Fruit fly (Drosophila melanogaster) whole organism, embryonic: ENCODE measurements around the gene CG17601.

ENCODE experiments used
- Adf1 ChIP-seq: fragments of 200-800 bp; sonication (Bioruptor generic); IDR thresholded peaks from 2 replicates; pipeline ENCODE4 v1.3.6; 2022; ENCODE audit warnings: missing biosample characterization, missing genetic modification characterization
- BEAF-32 ChIP-seq: fragments of 200-800 bp; sonication (Bioruptor generic); optimal IDR thresholded peaks from 3 replicates; lab custom pipeline; 2017; ENCODE audit warnings: missing biosample characterization, missing genetic modification characterization, mild to moderate bottlenecking, moderate library complexity, missing genetic modification reagents
- Bgb ChIP-seq: fragments of 200-800 bp; sonication (Bioruptor generic); IDR thresholded peaks from 2 replicates; pipeline ENCODE4 v1.3.6; 2022; ENCODE audit warnings: missing biosample characterization, missing genetic modification characterization; ENCODE audit not compliant: partially characterized antibody
- CG10267 ChIP-seq: fragments of 200-800 bp; sonication (Bioruptor generic); optimal IDR thresholded peaks from 2 replicates; lab custom pipeline; 2018; ENCODE audit warnings: missing biosample characterization, mild to moderate bottlenecking, missing genetic modification characterization, moderate library complexity
- CG10959 ChIP-seq: fragments of 200-800 bp; sonication (Bioruptor generic); IDR thresholded peaks from 2 replicates; pipeline ENCODE4 v1.3.6; 2022; ENCODE audit warnings: missing biosample characterization, missing genetic modification characterization
- CG12659 ChIP-seq: fragments of 200-800 bp; sonication (Bioruptor generic); optimal IDR thresholded peaks from 3 replicates; lab custom pipeline; 2017; ENCODE audit warnings: mild to moderate bottlenecking, missing biosample characterization, missing genetic modification reagents, missing genetic modification characterization
- CG14710 ChIP-seq: fragments of 200-800 bp; sonication (Bioruptor generic); optimal IDR thresholded peaks from 3 replicates; lab custom pipeline; 2019; ENCODE audit warnings: missing biosample characterization, mild to moderate bottlenecking, missing genetic modification characterization, moderate library complexity
- CG14860 ChIP-seq: fragments of 200-800 bp; sonication (Bioruptor generic); IDR thresholded peaks from 3 replicates; pipeline ENCODE4 v1.3.6; 2022; ENCODE audit warnings: missing biosample characterization, missing genetic modification characterization; ENCODE audit not compliant: partially characterized antibody
- CG16813 ChIP-seq: fragments of 200-800 bp; sonication (Bioruptor generic); IDR thresholded peaks from 3 replicates; pipeline ENCODE4 v1.3.6; 2022; ENCODE audit warnings: missing biosample characterization, missing genetic modification characterization; ENCODE audit not compliant: partially characterized antibody
- CG2116 ChIP-seq: fragments of 200-800 bp; sonication (Bioruptor generic); optimal IDR thresholded peaks from 3 replicates; lab custom pipeline; 2018; ENCODE audit warnings: missing biosample characterization, mild to moderate bottlenecking, missing genetic modification characterization
- CG2712 ChIP-seq: fragments of 200-800 bp; optimal IDR thresholded peaks from 3 replicates; lab custom pipeline; 2019; ENCODE audit warnings: missing biosample characterization, mild to moderate bottlenecking, missing genetic modification characterization, moderate library complexity
- CG30020 ChIP-seq: fragments of 200-800 bp; optimal IDR thresholded peaks from 2 replicates; lab custom pipeline; 2019; ENCODE audit warnings: missing biosample characterization, mild to moderate bottlenecking, missing genetic modification characterization, moderate library complexity
- CG3407 ChIP-seq: fragments of 200-800 bp; sonication (Bioruptor generic); optimal IDR thresholded peaks from 2 replicates; lab custom pipeline; 2018; ENCODE audit warnings: missing biosample characterization, mild to moderate bottlenecking, missing genetic modification characterization
- CG3995 ChIP-seq: fragments of 200-800 bp; sonication (Bioruptor generic); optimal IDR thresholded peaks from 3 replicates; lab custom pipeline; 2016; ENCODE audit warnings: missing biosample characterization, missing genetic modification characterization
- CG6272 ChIP-seq: fragments of 200-800 bp; sonication (Bioruptor generic); IDR thresholded peaks from 2 replicates; pipeline ENCODE4 v1.3.6; 2022; ENCODE audit warnings: missing biosample characterization, missing genetic modification characterization
- CG6791 ChIP-seq: fragments of 200-800 bp; sonication (Bioruptor generic); IDR thresholded peaks from 3 replicates; pipeline ENCODE4 v1.3.6; 2022; ENCODE audit warnings: missing biosample characterization, missing genetic modification characterization; ENCODE audit not compliant: partially characterized antibody
- CG8290 ChIP-seq, 3 experiments: fragments of 200-800 bp; sonication (Bioruptor generic); optimal IDR thresholded peaks; 2 replicates each; lab custom pipeline; 2016 to 2019; ENCODE audit warnings: missing biosample characterization in 3 of 3, missing genetic modification characterization in 3 of 3, mild to moderate bottlenecking in 2 of 3, moderate library complexity in 1 of 3
- CG9437 ChIP-seq: fragments of 200-800 bp; sonication (Bioruptor generic); optimal IDR thresholded peaks from 2 replicates; lab custom pipeline; 2018; ENCODE audit warnings: missing biosample characterization, mild to moderate bottlenecking, missing genetic modification characterization
- Dll ChIP-seq: fragments of 200-800 bp; sonication (Bioruptor generic); IDR thresholded peaks from 4 replicates; pipeline ENCODE4 v1.3.6; 2022; ENCODE audit warnings: missing biosample characterization, missing genetic modification characterization; ENCODE audit not compliant: partially characterized antibody
- Doc3 ChIP-seq: fragments of 200-800 bp; sonication (Bioruptor generic); IDR thresholded peaks from 3 replicates; pipeline ENCODE4 v1.3.6; 2022; ENCODE audit warnings: missing biosample characterization, missing genetic modification characterization; ENCODE audit not compliant: partially characterized antibody
- Ets97D ChIP-seq: fragments of 200-800 bp; sonication (Bioruptor generic); optimal IDR thresholded peaks from 3 replicates; lab custom pipeline; 2016; ENCODE audit warnings: missing biosample characterization, missing genetic modification characterization
- HLH4C ChIP-seq: fragments of 200-800 bp; sonication (Bioruptor generic); IDR thresholded peaks from 3 replicates; pipeline ENCODE4 v1.3.6; 2022; ENCODE audit warnings: missing biosample characterization, missing genetic modification characterization; ENCODE audit not compliant: partially characterized antibody
- HmgZ ChIP-seq: fragments of 200-800 bp; sonication (Bioruptor generic); optimal IDR thresholded peaks from 2 replicates; lab custom pipeline; 2018; ENCODE audit warnings: missing biosample characterization, mild to moderate bottlenecking, missing genetic modification characterization
- MBD-R2 ChIP-seq: fragments of 200-800 bp; sonication (Bioruptor generic); IDR thresholded peaks from 2 replicates; pipeline ENCODE4 v1.3.6; 2022; ENCODE audit warnings: missing biosample characterization, missing genetic modification characterization
- MESR4 ChIP-seq: fragments of 200-800 bp; sonication (Bioruptor generic); optimal IDR thresholded peaks from 2 replicates; lab custom pipeline; 2018; ENCODE audit warnings: missing biosample characterization, mild to moderate bottlenecking, missing genetic modification characterization, moderate library complexity
- Mad ChIP-seq: fragments of 200-800 bp; sonication (Bioruptor generic); optimal IDR thresholded peaks from 2 replicates; lab custom pipeline; 2016; ENCODE audit warnings: missing biosample characterization, missing genetic modification characterization
- Max ChIP-seq: fragments of 200-800 bp; sonication (Bioruptor generic); optimal IDR thresholded peaks from 2 replicates; lab custom pipeline; 2016; ENCODE audit warnings: missing biosample characterization, mild to moderate bottlenecking, missing genetic modification characterization
- Opbp ChIP-seq: fragments of 200-800 bp; sonication (Bioruptor generic); IDR thresholded peaks from 3 replicates; pipeline ENCODE4 v1.3.6; 2022; ENCODE audit warnings: missing biosample characterization, missing genetic modification characterization; ENCODE audit not compliant: partially characterized antibody
- Scr ChIP-seq: fragments of 200-800 bp; sonication (Bioruptor generic); IDR thresholded peaks from 2 replicates; pipeline ENCODE4 v1.3.6; 2022; ENCODE audit warnings: missing biosample characterization, missing genetic modification characterization; ENCODE audit not compliant: partially characterized antibody
- Sox100B ChIP-seq: fragments of 200-800 bp; sonication (Bioruptor generic); optimal IDR thresholded peaks from 3 replicates; lab custom pipeline; 2018; ENCODE audit warnings: missing biosample characterization, mild to moderate bottlenecking, missing genetic modification characterization
- Spps ChIP-seq: fragments of 200-800 bp; sonication (Bioruptor generic); optimal IDR thresholded peaks from 2 replicates; lab custom pipeline; 2018; ENCODE audit warnings: missing biosample characterization, mild to moderate bottlenecking, missing genetic modification characterization
- Sry-δ ChIP-seq: fragments of 200-800 bp; sonication (Bioruptor generic); optimal IDR thresholded peaks from 2 replicates; lab custom pipeline; 2016; ENCODE audit warnings: missing biosample characterization, missing genetic modification characterization
- YL-1 ChIP-seq: fragments of 200-800 bp; sonication (Bioruptor generic); optimal IDR thresholded peaks from 3 replicates; lab custom pipeline; 2017; ENCODE audit warnings: missing biosample characterization, mild to moderate bottlenecking, missing genetic modification characterization
- bcd ChIP-seq: fragments of 200-800 bp; sonication (Bioruptor generic); optimal IDR thresholded peaks from 2 replicates; lab custom pipeline; 2017; ENCODE audit warnings: missing biosample characterization, mild to moderate bottlenecking, missing genetic modification characterization
- dpn ChIP-seq, 2 experiments: fragments of 200-800 bp; sonication (Bioruptor generic); optimal IDR thresholded peaks; 3 replicates each; lab custom pipeline; 2016; ENCODE audit warnings: missing biosample characterization in 2 of 2, missing genetic modification characterization in 2 of 2
- gfzf ChIP-seq: fragments of 200-800 bp; sonication (Bioruptor generic); optimal IDR thresholded peaks from 2 replicates; lab custom pipeline; 2016; ENCODE audit warnings: missing biosample characterization, mild to moderate bottlenecking, missing genetic modification characterization, moderate library complexity
- hb ChIP-seq: fragments of 200-800 bp; sonication (Bioruptor generic); IDR thresholded peaks from 3 replicates; pipeline ENCODE4 v1.3.6; 2022; ENCODE audit warnings: missing biosample characterization, missing genetic modification characterization; ENCODE audit not compliant: partially characterized antibody
- hbn ChIP-seq: fragments of 200-800 bp; sonication (Bioruptor generic); IDR thresholded peaks from 2 replicates; pipeline ENCODE4 v1.3.6; 2022; ENCODE audit warnings: missing biosample characterization, missing genetic modification characterization; ENCODE audit not compliant: partially characterized antibody
- kay ChIP-seq: fragments of 200-800 bp; sonication (Bioruptor generic); optimal IDR thresholded peaks from 2 replicates; lab custom pipeline; 2016; ENCODE audit warnings: missing biosample characterization, missing genetic modification characterization
- row ChIP-seq: fragments of 200-800 bp; sonication (Bioruptor generic); IDR thresholded peaks from 3 replicates; pipeline ENCODE4 v1.3.6; 2022; ENCODE audit warnings: missing biosample characterization, missing genetic modification characterization
- sens ChIP-seq: fragments of 200-800 bp; sonication (Bioruptor generic); peaks from one replicate; lab custom pipeline; 2016; ENCODE audit warnings: missing biosample characterization, missing genetic modification characterization
- sisA ChIP-seq: fragments of 200-800 bp; sonication (Bioruptor generic); IDR thresholded peaks from 2 replicates; pipeline ENCODE4 v1.3.6; 2022; ENCODE audit warnings: missing biosample characterization, missing genetic modification characterization
- stwl ChIP-seq: fragments of 200-800 bp; sonication (Bioruptor generic); optimal IDR thresholded peaks from 3 replicates; lab custom pipeline; 2018; ENCODE audit warnings: missing biosample characterization, mild to moderate bottlenecking, missing genetic modification characterization, moderate library complexity
- trem ChIP-seq: fragments of 200-800 bp; optimal IDR thresholded peaks from 3 replicates; lab custom pipeline; 2019; ENCODE audit warnings: missing biosample characterization, mild to moderate bottlenecking, missing genetic modification characterization, moderate library complexity
- unc-4 ChIP-seq: fragments of 200-800 bp; sonication (Bioruptor generic); IDR thresholded peaks from 2 replicates; pipeline ENCODE4 v1.3.6; 2022; ENCODE audit warnings: missing biosample characterization, missing genetic modification characterization; ENCODE audit not compliant: partially characterized antibody
- vnd ChIP-seq: fragments of 200-800 bp; sonication (Bioruptor generic); IDR thresholded peaks from 3 replicates; pipeline ENCODE4 v1.3.6; 2022; ENCODE audit warnings: missing biosample characterization, missing genetic modification characterization; ENCODE audit not compliant: partially characterized antibody
- zf30C ChIP-seq: fragments of 200-800 bp; sonication (Bioruptor generic); optimal IDR thresholded peaks from 3 replicates; lab custom pipeline; 2018; ENCODE audit warnings: missing biosample characterization, mild to moderate bottlenecking, missing genetic modification characterization

Gene CG17601

dm6 chrX:22529664-22530321, 17.1 kb upstream of the CG17601 start, which contains the start of gene S6kII:
Gene S6kII (plus strand): TSS chrX:22529964.
- TF ChIP-seq vnd (GFP tag; lab: Robert Waterston, UW) (peak; percentile 75), CG30020 (tag; lab: Kevin White, UChicago) (peak; percentile 50), Opbp (peak; percentile 86), dpn (GFP tag; optimal IDR thresholded peaks at IDR 0.05; lab: Kevin White, UChicago) (no peak), Doc3 (GFP tag; lab: Robert Waterston, UW) (peak; percentile 84), trem (peak; percentile 42), MBD-R2 (GFP tag; lab: Robert Waterston, UW) (peak; percentile 68; the same call in 1 of the 2 replicates), CG12659 (GFP tag; lab: Kevin White, UChicago) (peak; percentile 39), CG2116 (peak; percentile 89), gfzf (GFP tag; lab: Kevin White, UChicago) (peak; percentile 51), CG3407 (GFP tag; lab: Kevin White, UChicago) (no peak), CG9437 (GFP tag; lab: Kevin White, UChicago) (peak; percentile 64), CG6272 (GFP tag; lab: Robert Waterston, UW) (no peak), Spps (no peak), Max (GFP tag; lab: Kevin White, UChicago) (peak; percentile 7), HLH4C (peak; percentile 84), MESR4 (peak; percentile 84), hbn (GFP tag; lab: Robert Waterston, UW) (peak; percentile 71), zf30C (GFP tag; lab: Kevin White, UChicago) (no peak), Mad (no peak), CG10267 (peak; percentile 24), Dll (GFP tag; lab: Robert Waterston, UW) (peak; percentile 90), CG6791 (peak; percentile 84), CG2712 (tag; lab: Kevin White, UChicago) (peak; percentile 88), Adf1 (GFP tag; lab: Robert Waterston, UW) (peak; percentile 71), Bgb (GFP tag; lab: Robert Waterston, UW) (peak; percentile 89), Sox100B (no peak), kay (GFP tag; lab: Kevin White, UChicago) (no peak), BEAF-32 (peak; percentile 79), HmgZ (tag; lab: Kevin White, UChicago) (peak; percentile 24), CG8290 (GFP tag; optimal IDR thresholded peaks at IDR 0.05; lab: Kevin White, UChicago) (peak; percentile 2), CG8290 (tag; optimal IDR thresholded peaks at IDR 0.05; lab: Kevin White, UChicago) (no peak), CG3995 (GFP tag; lab: Kevin White, UChicago) (peak; percentile 15), bcd (GFP tag; lab: Kevin White, UChicago) (no peak), CG14860 (peak; percentile 71), YL-1 (GFP tag; lab: Kevin White, UChicago) (peak; percentile 44), Ets97D (peak; percentile 18), CG14710 (peak; percentile 47), stwl (peak; percentile 64), sens (peak; percentile 9), sisA (no peak), Sry-δ (peak; percentile 77), hb (GFP tag; lab: Robert Waterston, UW) (peak; percentile 81), Scr (GFP tag; lab: Robert Waterston, UW) (peak; percentile 88), CG10959 (GFP tag; lab: Robert Waterston, UW) (no peak), unc-4 (GFP tag; lab: Robert Waterston, UW) (peak; percentile 81), CG16813 (peak; percentile 81), row (peak; percentile 41; the same call in 2 of the 3 replicates)
